Fruit fly (Drosophila melanogaster) whole organism, prepupa: ENCODE data around the gene CG6659.

Source experiments
- Blimp-1 ChIP-seq: fragments of 200-800 bp; sonication (Bioruptor generic); optimal IDR thresholded peaks from 3 replicates; lab custom pipeline; 2017; ENCODE audit warnings: missing biosample characterization, missing genetic modification characterization, mild to moderate bottlenecking, moderate library complexity, missing genetic modification reagents
- CG10631 ChIP-seq: fragments of 200-800 bp; sonication (Bioruptor generic); optimal IDR thresholded peaks from 2 replicates; lab custom pipeline; 2016; ENCODE audit warnings: missing biosample characterization, missing genetic modification characterization
- CG11294 ChIP-seq: fragments of 200-800 bp; sonication (Bioruptor generic); IDR thresholded peaks from 2 replicates; pipeline ENCODE4 v1.3.6; 2022; ENCODE audit warnings: missing biosample characterization, missing genetic modification characterization
- CG11762 ChIP-seq: fragments of 200-800 bp; sonication (Bioruptor generic); optimal IDR thresholded peaks from 3 replicates; lab custom pipeline; 2016; ENCODE audit warnings: missing biosample characterization, missing genetic modification characterization; ENCODE audit not compliant: insufficient read depth
- CG11902 ChIP-seq: fragments of 200-800 bp; sonication (Bioruptor generic); optimal IDR thresholded peaks from 3 replicates; lab custom pipeline; 2016; ENCODE audit warnings: missing biosample characterization, missing genetic modification characterization
- CG15336 ChIP-seq: fragments of 200-800 bp; sonication (Bioruptor generic); IDR thresholded peaks from 2 replicates; pipeline ENCODE4 v1.3.6; 2022; ENCODE audit warnings: missing biosample characterization, missing genetic modification characterization
- CG16779 ChIP-seq: fragments of 200-800 bp; sonication (Bioruptor generic); optimal IDR thresholded peaks from 3 replicates; lab custom pipeline; 2017; ENCODE audit warnings: missing biosample characterization, mild to moderate bottlenecking, missing genetic modification characterization
- CG3032 ChIP-seq: fragments of 200-800 bp; optimal IDR thresholded peaks from 2 replicates; lab custom pipeline; 2019; ENCODE audit warnings: missing biosample characterization, mild to moderate bottlenecking, missing genetic modification characterization, moderate library complexity
- CG31627 ChIP-seq: fragments of 200-800 bp; sonication (Bioruptor generic); optimal IDR thresholded peaks from 3 replicates; lab custom pipeline; 2016; ENCODE audit warnings: missing biosample characterization, missing genetic modification characterization
- CG32006 ChIP-seq: fragments of 200-800 bp; sonication (Bioruptor generic); optimal IDR thresholded peaks from 3 replicates; lab custom pipeline; 2017; ENCODE audit warnings: missing biosample characterization, mild to moderate bottlenecking, missing genetic modification characterization
- CG34406 ChIP-seq: fragments of 200-800 bp; sonication (Bioruptor generic); optimal IDR thresholded peaks from 3 replicates; lab custom pipeline; 2016; ENCODE audit warnings: missing biosample characterization, missing genetic modification characterization
- CG3919 ChIP-seq: fragments of 200-800 bp; sonication (Bioruptor generic); optimal IDR thresholded peaks from 3 replicates; lab custom pipeline; 2016; ENCODE audit warnings: missing biosample characterization, missing genetic modification characterization
- CG4318 ChIP-seq: fragments of 200-800 bp; sonication (Bioruptor generic); optimal IDR thresholded peaks from 3 replicates; lab custom pipeline; 2017; ENCODE audit warnings: missing biosample characterization, mild to moderate bottlenecking, missing genetic modification characterization
- CG6792 ChIP-seq: fragments of 200-800 bp; sonication (Bioruptor generic); optimal IDR thresholded peaks from 3 replicates; lab custom pipeline; 2016; ENCODE audit warnings: missing biosample characterization, missing genetic modification characterization
- CG6808 ChIP-seq: fragments of 200-800 bp; sonication (Bioruptor generic); optimal IDR thresholded peaks from 3 replicates; lab custom pipeline; 2017; ENCODE audit warnings: missing biosample characterization, missing genetic modification characterization, mild to moderate bottlenecking, moderate library complexity, missing genetic modification reagents
- CG7368 ChIP-seq: fragments of 200-800 bp; sonication (Bioruptor generic); optimal IDR thresholded peaks from 3 replicates; lab custom pipeline; 2016; ENCODE audit warnings: missing biosample characterization, missing genetic modification characterization
- CG8119 ChIP-seq: fragments of 200-800 bp; sonication (Bioruptor generic); IDR thresholded peaks from 3 replicates; pipeline ENCODE4 v1.3.6; 2022; ENCODE audit warnings: missing biosample characterization, missing genetic modification characterization
- CG8632 ChIP-seq: fragments of 200-800 bp; sonication (Bioruptor generic); optimal IDR thresholded peaks from 3 replicates; lab custom pipeline; 2016; ENCODE audit warnings: missing biosample characterization, missing genetic modification characterization
- CG9139 ChIP-seq: fragments of 200-800 bp; sonication (Bioruptor generic); optimal IDR thresholded peaks from 3 replicates; lab custom pipeline; 2017; ENCODE audit warnings: missing biosample characterization, mild to moderate bottlenecking, missing genetic modification characterization
- Eip75B ChIP-seq: fragments of 200-800 bp; sonication (Bioruptor generic); optimal IDR thresholded peaks from 3 replicates; lab custom pipeline; 2016; ENCODE audit warnings: missing biosample characterization, missing genetic modification characterization
- Eip78C ChIP-seq: fragments of 200-800 bp; sonication (Bioruptor generic); peaks from one replicate; lab custom pipeline; 2016; ENCODE audit warnings: missing biosample characterization, missing genetic modification characterization
- Eip93F ChIP-seq: fragments of 200-800 bp; sonication (Bioruptor generic); optimal IDR thresholded peaks from 2 replicates; lab custom pipeline; 2016; ENCODE audit warnings: missing biosample characterization, mild to moderate bottlenecking, missing genetic modification characterization
- Ets21C ChIP-seq: fragments of 200-800 bp; sonication (Bioruptor generic); optimal IDR thresholded peaks from 3 replicates; lab custom pipeline; 2016; ENCODE audit warnings: missing biosample characterization, missing genetic modification characterization
- Ets96B ChIP-seq: fragments of 200-800 bp; optimal IDR thresholded peaks from 2 replicates; lab custom pipeline; 2019; ENCODE audit warnings: missing biosample characterization, mild to moderate bottlenecking, missing genetic modification characterization, moderate library complexity
- Gug ChIP-seq: fragments of 200-800 bp; sonication (Bioruptor generic); IDR thresholded peaks from 2 replicates; pipeline ENCODE4 v1.3.6; 2022; ENCODE audit warnings: missing biosample characterization, missing genetic modification characterization
- Hr38 ChIP-seq: sonication (Bioruptor generic); optimal IDR thresholded peaks from 2 replicates; lab custom pipeline; 2016; ENCODE audit warnings: missing biosample characterization, missing genetic modification characterization
- Hr39 ChIP-seq: fragments of 200-800 bp; sonication (Bioruptor generic); optimal IDR thresholded peaks from 2 replicates; lab custom pipeline; 2016; ENCODE audit warnings: missing biosample characterization, missing genetic modification characterization
- Hr4 ChIP-seq: fragments of 200-800 bp; sonication (Bioruptor generic); optimal IDR thresholded peaks from 3 replicates; lab custom pipeline; 2016; ENCODE audit warnings: missing biosample characterization, missing genetic modification characterization
- Lpt ChIP-seq: fragments of 200-800 bp; sonication (Bioruptor generic); optimal IDR thresholded peaks from 3 replicates; lab custom pipeline; 2016; ENCODE audit warnings: missing biosample characterization, missing genetic modification characterization
- Met ChIP-seq: fragments of 200-800 bp; sonication (Bioruptor generic); optimal IDR thresholded peaks from 3 replicates; lab custom pipeline; 2016; ENCODE audit warnings: missing biosample characterization, missing genetic modification characterization
- OdsH ChIP-seq: fragments of 200-800 bp; sonication (Bioruptor generic); optimal IDR thresholded peaks from 3 replicates; lab custom pipeline; 2016; ENCODE audit warnings: missing biosample characterization, missing genetic modification characterization
- Sox14 ChIP-seq: fragments of 200-800 bp; sonication (Bioruptor generic); optimal IDR thresholded peaks from 3 replicates; lab custom pipeline; 2016; ENCODE audit warnings: missing biosample characterization, missing genetic modification characterization
- Sox15 ChIP-seq: fragments of 200-800 bp; sonication (Bioruptor generic); optimal IDR thresholded peaks from 3 replicates; lab custom pipeline; 2016; ENCODE audit warnings: missing biosample characterization, missing genetic modification characterization
- achi ChIP-seq: fragments of 200-800 bp; sonication (Bioruptor generic); optimal IDR thresholded peaks from 3 replicates; lab custom pipeline; 2016; ENCODE audit warnings: missing biosample characterization, missing genetic modification characterization
- acj6 ChIP-seq: fragments of 200-800 bp; sonication (Bioruptor generic); optimal IDR thresholded peaks from 3 replicates; lab custom pipeline; 2016; ENCODE audit warnings: missing biosample characterization, missing genetic modification characterization
- dac ChIP-seq: fragments of 200-800 bp; sonication (Bioruptor generic); optimal IDR thresholded peaks from 2 replicates; lab custom pipeline; 2017; ENCODE audit warnings: missing biosample characterization, mild to moderate bottlenecking, missing genetic modification characterization
- dsx ChIP-seq: fragments of 200-800 bp; optimal IDR thresholded peaks from 3 replicates; lab custom pipeline; 2019; ENCODE audit warnings: missing biosample characterization, mild to moderate bottlenecking, missing genetic modification characterization, moderate library complexity; ENCODE audit not compliant: poor library complexity, severe bottlenecking
- eg ChIP-seq: fragments of 200-800 bp; sonication (Bioruptor generic); IDR thresholded peaks from 3 replicates; pipeline ENCODE4 v1.3.6; 2022; ENCODE audit warnings: missing biosample characterization, missing genetic modification characterization
- fd59A ChIP-seq: fragments of 200-800 bp; sonication (Bioruptor generic); optimal IDR thresholded peaks from 2 replicates; lab custom pipeline; 2017; ENCODE audit warnings: missing biosample characterization, mild to moderate bottlenecking, missing genetic modification characterization, missing genetic modification reagents
- fd85E ChIP-seq: fragments of 200-800 bp; sonication (Bioruptor generic); optimal IDR thresholded peaks from 3 replicates; lab custom pipeline; 2016; ENCODE audit warnings: missing biosample characterization, missing genetic modification characterization
- fkh ChIP-seq: fragments of 200-800 bp; sonication (Bioruptor generic); optimal IDR thresholded peaks from 3 replicates; lab custom pipeline; 2017; ENCODE audit warnings: missing biosample characterization, mild to moderate bottlenecking, missing genetic modification characterization, moderate library complexity
- lz ChIP-seq: fragments of 200-800 bp; sonication (Bioruptor generic); optimal IDR thresholded peaks from 3 replicates; lab custom pipeline; 2016; ENCODE audit warnings: missing biosample characterization, missing genetic modification characterization
- net ChIP-seq: fragments of 200-800 bp; sonication (Bioruptor generic); optimal IDR thresholded peaks from 3 replicates; lab custom pipeline; 2016; ENCODE audit warnings: missing biosample characterization, missing genetic modification characterization
- pdm3 ChIP-seq: fragments of 200-800 bp; sonication (Bioruptor generic); optimal IDR thresholded peaks from 3 replicates; lab custom pipeline; 2016; ENCODE audit warnings: missing biosample characterization, missing genetic modification characterization
- salr ChIP-seq, 2 experiments: fragments of 200-800 bp; sonication (Bioruptor generic); optimal IDR thresholded peaks; 3 replicates each; lab custom pipeline; 2016 to 2018; ENCODE audit warnings: missing biosample characterization in 2 of 2, missing genetic modification characterization in 2 of 2, mild to moderate bottlenecking in 1 of 2
- spab ChIP-seq: fragments of 200-800 bp; sonication (Bioruptor generic); optimal IDR thresholded peaks from 2 replicates; lab custom pipeline; 2017; ENCODE audit warnings: missing biosample characterization, mild to moderate bottlenecking, missing genetic modification characterization, missing genetic modification reagents
- ss ChIP-seq, 2 experiments: fragments of 200-800 bp; sonication (Bioruptor generic); optimal IDR thresholded peaks; 2 replicates in 1 of 2; 3 replicates in 1 of 2; lab custom pipeline; 2017 to 2018; ENCODE audit warnings: mild to moderate bottlenecking in 2 of 2, missing biosample characterization in 2 of 2, missing genetic modification characterization in 2 of 2, moderate library complexity in 1 of 2
- svp ChIP-seq: fragments of 200-800 bp; sonication (Bioruptor generic); peaks from one replicate; lab custom pipeline; 2016; ENCODE audit warnings: missing biosample characterization, missing genetic modification characterization
- topi ChIP-seq: fragments of 200-800 bp; sonication (Bioruptor generic); optimal IDR thresholded peaks from 3 replicates; lab custom pipeline; 2016; ENCODE audit warnings: missing biosample characterization, missing genetic modification characterization
- vri ChIP-seq: fragments of 200-800 bp; sonication (Bioruptor generic); optimal IDR thresholded peaks from 3 replicates; lab custom pipeline; 2016; ENCODE audit warnings: missing biosample characterization, mild to moderate bottlenecking, missing genetic modification characterization

Gene CG6659

dm6 chrX:18635118-18635552, 22.0 kb downstream of the CG6659 start (continued):
- TF ChIP-seq Sox15 (GFP tag; lab: Kevin White, UChicago) (no peak), net (GFP tag; lab: Kevin White, UChicago) (no peak), CG7368 (GFP tag; lab: Kevin White, UChicago) (no peak)

- TF ChIP-seq eg (peak; percentile 58; the same call in 2 of the 3 replicates), CG11762 (no peak), topi (no peak), CG11902 (GFP tag; lab: Kevin White, UChicago) (no peak), Ets96B (tag; lab: Kevin White, UChicago) (no peak), CG34406 (GFP tag; lab: Kevin White, UChicago) (no peak), achi (GFP tag; lab: Kevin White, UChicago) (no peak), ss (GFP tag; optimal IDR thresholded peaks at IDR 0.05; lab: Kevin White, UChicago) (no peak), Ets21C (GFP tag; lab: Kevin White, UChicago) (no peak), Eip75B (GFP tag; lab: Kevin White, UChicago) (no peak), Lpt (no peak), Blimp-1 (GFP tag; lab: Kevin White, UChicago) (no peak), CG8632 (no peak), Hr39 (GFP tag; lab: Kevin White, UChicago) (no peak), CG7368 (GFP tag; lab: Kevin White, UChicago) (no peak), Hr4 (no peak), CG6808 (peak; percentile 13), CG10631 (GFP tag; lab: Kevin White, UChicago) (no peak), CG3032 (no peak), Eip78C (GFP tag; lab: Kevin White, UChicago) (no peak), CG32006 (GFP tag; lab: Kevin White, UChicago) (no peak), Sox15 (GFP tag; lab: Kevin White, UChicago) (no peak), fd59A (GFP tag; lab: Kevin White, UChicago) (no peak), fd85E (GFP tag; lab: Kevin White, UChicago) (no peak), fkh (no peak), Met (GFP tag; lab: Kevin White, UChicago) (no peak), dsx (GFP tag; lab: Kevin White, UChicago) (no peak), CG8119 (peak; percentile 41; the same call in 1 of the 3 replicates), CG11294 (GFP tag; lab: Robert Waterston, UW) (no peak), CG16779 (tag; lab: Kevin White, UChicago) (peak; percentile 18), OdsH (GFP tag; lab: Kevin White, UChicago) (no peak), Hr38 (no peak), acj6 (GFP tag; lab: Kevin White, UChicago) (no peak), CG3919 (GFP tag; lab: Kevin White, UChicago) (no peak), salr (GFP tag; optimal IDR thresholded peaks at IDR 0.05; lab: Kevin White, UChicago) (no peak), spab (no peak), CG9139 (GFP tag; lab: Kevin White, UChicago) (no peak), CG31627 (GFP tag; lab: Kevin White, UChicago) (no peak), dac (GFP tag; lab: Kevin White, UChicago) (no peak), CG4318 (GFP tag; lab: Kevin White, UChicago) (no peak), net (GFP tag; lab: Kevin White, UChicago) (peak; percentile 6), Gug (no peak), pdm3 (GFP tag; lab: Kevin White, UChicago) (no peak), svp (peak; percentile 33), CG15336 (peak; percentile 45; the same call in 1 of the 2 replicates), CG6792 (GFP tag; lab: Kevin White, UChicago) (no peak), lz (GFP tag; lab: Kevin White, UChicago) (no peak), Eip93F (GFP tag; lab: Kevin White, UChicago) (peak; percentile 23), Sox14 (GFP tag; lab: Kevin White, UChicago) (no peak), vri (GFP tag; lab: Kevin White, UChicago) (no peak)
Measured at dm6 chrX:18634716-18635115, 22.4 kb downstream of the CG6659 start, which contains the start of gene wgn. wgn (minus strand) TSS chrX:18634908.
